Fruit fly (Drosophila melanogaster) S2 (cell line): ENCODE measurements around the gene Kap3.

Experiments
- CG8478 ChIP-seq: fragments of >200 bp; optimal IDR thresholded peaks from 2 replicates; lab custom pipeline; 2018
- CTCF ChIP-seq, 2 experiments: fragments of >200 bp; optimal IDR thresholded peaks; 2 replicates each; lab custom pipeline; 2018

DNA sequence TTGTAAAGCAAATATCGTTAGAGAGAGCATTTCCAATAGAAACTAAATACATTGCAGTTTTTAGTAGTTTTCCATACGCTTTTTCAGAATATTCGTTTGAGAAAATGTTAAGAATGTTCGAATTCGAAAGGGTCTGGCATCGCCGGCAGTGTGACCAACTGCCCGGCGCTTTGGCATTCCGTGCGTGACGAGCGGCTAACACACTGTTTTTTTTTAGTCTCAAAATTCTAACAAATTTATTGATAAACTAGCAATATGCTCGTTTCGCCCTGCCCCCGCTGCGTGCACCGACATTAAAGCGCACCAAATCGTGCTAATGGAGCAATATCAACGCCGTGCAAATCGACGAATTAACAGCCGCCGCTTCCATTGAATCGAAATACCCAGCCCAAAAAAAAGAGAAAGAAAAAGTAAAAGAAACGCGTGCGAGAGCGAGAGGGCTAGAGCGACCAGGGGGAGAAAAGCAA is 15.9 kb upstream of the Kap3 start, which contains the start of gene dsh:
- no peak for TF ChIP-seq CG8478 (lab: Kevin White, UChicago)
- no peak for TF ChIP-seq CTCF (optimal IDR thresholded peaks at IDR 0.05; lab: Kevin White, UChicago)
